Worm (Caenorhabditis elegans): ENCODE data around the gene mpz-4.

DNA sequence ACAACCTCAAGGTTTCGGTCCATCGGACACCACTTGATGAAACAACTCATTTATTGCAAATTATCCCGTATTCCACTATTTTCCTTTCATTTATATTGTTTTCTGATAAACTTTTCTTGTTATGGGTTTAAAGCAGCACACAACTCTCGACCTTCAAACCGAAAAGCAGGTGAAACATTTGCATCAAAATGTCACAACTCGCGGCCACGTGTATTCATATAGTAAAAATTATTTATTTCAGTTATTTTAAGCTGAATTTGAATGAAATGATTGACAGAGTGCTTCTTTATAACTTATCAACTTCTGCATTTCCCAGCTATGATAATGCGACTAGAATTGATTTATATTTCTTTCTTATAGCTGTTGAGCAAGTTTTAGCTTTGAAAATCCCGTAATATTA lies 15.3 kb downstream of the mpz-4 start, which contains the start of gene srw-95:
- TF ChIP-seq ama-1 (optimal IDR thresholded peaks at IDR 0.05) (no peak), aly-1 (tag; optimal IDR thresholded peaks at IDR 0.05) (no peak), flt-1 (GFP tag; IDR thresholded peaks at IDR 0.05) (no peak), scrt-1 (GFP tag; IDR thresholded peaks at IDR 0.05) (no peak), hmg-4 (GFP tag; optimal IDR thresholded peaks at IDR 0.05) (no peak), tra-4 (tag; optimal IDR thresholded peaks at IDR 0.05) (no peak), hnd-1 (tag; optimal IDR thresholded peaks at IDR 0.05) (no peak)

Data from whole organism, early embryonic.